Fruit fly (Drosophila melanogaster) whole organism, wandering third instar larva: ENCODE data around the gene RYa-R.

Experiments
- Abd-B ChIP-seq: fragments of >200 bp; optimal IDR thresholded peaks from 2 replicates; lab custom pipeline; 2017; ENCODE audit warnings: missing biosample characterization, missing genetic modification characterization
- GATAd ChIP-seq: sonication (Bioruptor generic); optimal IDR thresholded peaks from 2 replicates; lab custom pipeline; 2016; ENCODE audit warnings: missing biosample characterization, missing genetic modification characterization
- Hnf4 ChIP-seq: fragments of 200-800 bp; sonication (Bioruptor generic); optimal IDR thresholded peaks from 2 replicates; lab custom pipeline; 2016; ENCODE audit warnings: missing biosample characterization, mild to moderate bottlenecking, missing genetic modification characterization
- Hr78 ChIP-seq: fragments of >200 bp; optimal IDR thresholded peaks from 2 replicates; lab custom pipeline; 2017; ENCODE audit warnings: missing biosample characterization, missing genetic modification characterization
- Mio ChIP-seq: sonication (Bioruptor generic); optimal IDR thresholded peaks from 2 replicates; lab custom pipeline; 2016; ENCODE audit warnings: missing biosample characterization, missing genetic modification characterization
- Myc ChIP-seq: fragments of >200 bp; optimal IDR thresholded peaks from 2 replicates; lab custom pipeline; 2017
- Rel ChIP-seq, 2 experiments: fragments of 200-800 bp; sonication (Bioruptor generic) in 1 of 2; optimal IDR thresholded peaks; 2 replicates in 1 of 2; 3 replicates in 1 of 2; lab custom pipeline; 2016 to 2019; ENCODE audit warnings: mild to moderate bottlenecking in 2 of 2, missing biosample characterization in 2 of 2, missing genetic modification characterization in 2 of 2, moderate library complexity in 1 of 2
- dl ChIP-seq, 2 experiments: fragments of 175-275, 200-275 bp in 1 of 2; fragments of 200-275 bp in 1 of 2; sonication (Bioruptor generic); optimal IDR thresholded peaks; lab custom pipeline; 2018; ENCODE audit warnings: mild to moderate bottlenecking in 2 of 2, missing biosample characterization in 2 of 2, missing genetic modification characterization in 2 of 2, moderate library complexity in 2 of 2; ENCODE audit not compliant: partially characterized antibody in 2 of 2, insufficient read depth in 1 of 2
- h ChIP-seq: fragments of 200-800 bp; sonication (Bioruptor generic); optimal IDR thresholded peaks from 3 replicates; lab custom pipeline; 2016; ENCODE audit warnings: missing biosample characterization, mild to moderate bottlenecking, missing genetic modification characterization
- rgr ChIP-seq: fragments of 200-800 bp; sonication (Bioruptor generic); optimal IDR thresholded peaks from 3 replicates; lab custom pipeline; 2016; ENCODE audit warnings: missing biosample characterization, mild to moderate bottlenecking, missing genetic modification characterization
- tai ChIP-seq: sonication (Bioruptor generic); optimal IDR thresholded peaks from 2 replicates; lab custom pipeline; 2016; ENCODE audit warnings: missing biosample characterization, missing genetic modification characterization

DNA sequence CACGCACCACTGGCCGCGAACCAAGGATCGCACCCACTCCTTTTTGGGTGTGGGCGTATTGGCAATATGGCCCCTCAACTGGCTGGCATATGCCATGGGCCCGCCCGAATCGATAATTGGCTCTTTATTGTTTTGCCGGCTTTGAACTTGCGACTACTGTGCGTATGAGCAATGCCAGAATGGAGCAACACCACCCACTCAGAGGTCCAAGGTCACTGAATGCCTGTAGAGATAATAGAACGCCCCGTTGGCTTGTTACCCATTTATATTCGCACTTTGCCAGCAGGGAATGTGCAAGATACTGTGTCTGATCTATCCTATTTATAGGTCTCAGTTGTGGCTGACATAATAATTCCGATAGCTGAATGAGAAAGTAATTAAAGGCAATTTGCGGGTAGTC, 41.3 kb upstream of the RYa-R start:
- TF ChIP-seq Hnf4 (GFP tag; lab: Kevin White, UChicago) = no peak
- TF ChIP-seq Abd-B (GFP tag; lab: Kevin White, UChicago) = no peak
- no peak for TF ChIP-seq tai (GFP tag; lab: Kevin White, UChicago)
- no peak for TF ChIP-seq h
- TF ChIP-seq rgr (GFP tag; lab: Kevin White, UChicago) = no peak
- TF ChIP-seq GATAd (GFP tag; lab: Kevin White, UChicago) = no peak
- no peak for TF ChIP-seq dl (GFP tag; optimal IDR thresholded peaks at IDR 0.05; lab: Kevin White, UChicago; ENCODE audit: insufficient read depth in 1 of 2, partially characterized antibody in 2 of 2)
- no peak for TF ChIP-seq Mio
- no peak for TF ChIP-seq Hr78
- no peak for TF ChIP-seq Myc (lab: Kevin White, UChicago)
- TF ChIP-seq Rel (GFP tag; optimal IDR thresholded peaks at IDR 0.05; lab: Kevin White, UChicago) = no peak
- no peak for TF ChIP-seq Rel (tag; optimal IDR thresholded peaks at IDR 0.05; lab: Kevin White, UChicago)
